Fruit fly (Drosophila melanogaster): ENCODE measurements around the gene Rpn9.

The Rpn9 gene

dm6 chr3R:23773610-23774364 is 40.5 kb upstream of the Rpn9 start, which contains the start of gene CG10208:
Gene CG10208 (minus strand): TSS chr3R:23774127.
- no peak for TF ChIP-seq CG5204 (GFP tag; optimal IDR thresholded peaks at IDR 0.05)
- TF ChIP-seq Mnt (GFP tag; optimal IDR thresholded peaks at IDR 0.05): peak; percentile 67
- no peak for TF ChIP-seq CG1620 (GFP tag; optimal IDR thresholded peaks at IDR 0.05)
- TF ChIP-seq CG14711 (tag; optimal IDR thresholded peaks at IDR 0.05): no peak
- TF ChIP-seq ovo (GFP tag; optimal IDR thresholded peaks at IDR 0.05): no peak
- TF ChIP-seq CG11617 (GFP tag; optimal IDR thresholded peaks at IDR 0.05): no peak
- peak; percentile 30 for TF ChIP-seq Hr96 (GFP tag; optimal IDR thresholded peaks at IDR 0.05)
- TF ChIP-seq Clk (GFP tag; optimal IDR thresholded peaks at IDR 0.05): no peak
- TF ChIP-seq tj (GFP tag; optimal IDR thresholded peaks at IDR 0.05): no peak
- TF ChIP-seq CG7045 (GFP tag; optimal IDR thresholded peaks at IDR 0.05): no peak
- no peak for TF ChIP-seq pad (GFP tag; optimal IDR thresholded peaks at IDR 0.05)
- peak in 1 of 2 experiments; percentile 52 for TF ChIP-seq cnc (optimal IDR thresholded peaks at IDR 0.05)
- TF ChIP-seq CG12768 (GFP tag; optimal IDR thresholded peaks at IDR 0.05): peak; percentile 32
- TF ChIP-seq CG7101 (tag; optimal IDR thresholded peaks at IDR 0.05): peak; percentile 3
- no peak for TF ChIP-seq cic (GFP tag; optimal IDR thresholded peaks at IDR 0.05)
- no peak for TF ChIP-seq Crg-1 (GFP tag; optimal IDR thresholded peaks at IDR 0.05)

DNA sequence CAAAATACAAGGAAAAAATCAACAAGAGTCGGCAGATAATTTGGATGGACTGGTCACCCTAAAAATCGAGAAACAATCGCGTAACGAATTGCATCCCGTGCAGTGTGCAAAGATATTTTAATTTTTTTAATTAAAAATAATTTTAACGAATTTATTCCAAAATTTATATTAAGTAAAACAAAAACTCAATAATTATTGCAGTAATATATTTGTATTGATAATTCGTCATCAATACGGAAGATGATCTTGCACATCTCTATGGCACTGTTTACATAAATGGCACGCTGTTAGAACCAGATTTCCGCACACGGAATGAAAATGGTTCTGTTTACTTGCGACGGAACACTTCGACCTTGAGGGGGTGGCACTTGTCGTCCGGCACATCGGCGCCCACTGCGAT is 39.5 kb upstream of the Rpn9 start, which contains the start of gene tst:
Gene tst (minus strand): TSS at position 52 of the 400 bp plus-strand sequence.
- TF ChIP-seq ovo (GFP tag; optimal IDR thresholded peaks at IDR 0.05) (no peak), CG33017 (tag; optimal IDR thresholded peaks at IDR 0.05) (peak; percentile 89), CG7045 (GFP tag; optimal IDR thresholded peaks at IDR 0.05) (peak; percentile 82), pad (GFP tag; optimal IDR thresholded peaks at IDR 0.05) (peak; percentile 69), bab1 (GFP tag; optimal IDR thresholded peaks at IDR 0.05) (peak; percentile 94), CG12768 (GFP tag; optimal IDR thresholded peaks at IDR 0.05) (peak; percentile 85), Clk (GFP tag; optimal IDR thresholded peaks at IDR 0.05) (peak; percentile 60), CG7101 (tag; optimal IDR thresholded peaks at IDR 0.05) (peak; percentile 93), toe (GFP tag; optimal IDR thresholded peaks at IDR 0.05) (no peak), tj (GFP tag; optimal IDR thresholded peaks at IDR 0.05) (peak; percentile 72), Mnt (GFP tag; optimal IDR thresholded peaks at IDR 0.05) (peak; percentile 60), CG14711 (tag; optimal IDR thresholded peaks at IDR 0.05) (peak; percentile 89), CG1620 (GFP tag; optimal IDR thresholded peaks at IDR 0.05) (peak; percentile 18), Crg-1 (GFP tag; optimal IDR thresholded peaks at IDR 0.05) (peak; percentile 69), CG11617 (GFP tag; optimal IDR thresholded peaks at IDR 0.05) (peak; percentile 88), cnc (optimal IDR thresholded peaks at IDR 0.05) (no peak)

DNA sequence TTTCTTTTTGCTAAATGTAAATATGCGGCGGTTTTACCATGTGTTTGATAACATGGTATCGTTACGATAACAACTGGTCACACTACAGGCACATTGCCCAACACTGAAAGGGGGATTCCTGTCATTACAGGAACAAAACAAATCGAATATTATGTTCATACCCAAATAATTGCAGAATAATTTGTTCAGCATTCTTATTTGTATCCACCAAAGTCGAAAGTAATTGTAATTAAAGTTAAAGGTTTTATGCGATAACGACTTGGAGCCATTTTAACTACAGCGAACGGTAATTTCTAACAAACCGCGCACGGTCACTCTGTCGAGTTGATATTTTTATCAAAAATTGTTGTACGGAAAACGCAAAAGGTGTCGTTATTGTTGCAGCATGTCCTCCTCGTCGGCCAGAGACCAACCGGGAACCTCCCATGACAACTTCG is 34.2 kb upstream of the Rpn9 start, which contains the start of the genes CG10214 and CG10375:
Gene CG10214 (minus strand): TSS at position 72 of the 437 bp plus-strand sequence.
Gene CG10375 (plus strand): TSS at position 296 of the 437 bp plus-strand sequence.
- TF ChIP-seq Crg-1 (GFP tag; optimal IDR thresholded peaks at IDR 0.05) (peak; percentile 82), bab1 (GFP tag; optimal IDR thresholded peaks at IDR 0.05) (peak; percentile 82), ovo (GFP tag; optimal IDR thresholded peaks at IDR 0.05) (peak; percentile 45), Hr96 (GFP tag; optimal IDR thresholded peaks at IDR 0.05) (peak; percentile 65), toe (GFP tag; optimal IDR thresholded peaks at IDR 0.05) (no peak), cnc (optimal IDR thresholded peaks at IDR 0.05) (no peak), Mnt (GFP tag; optimal IDR thresholded peaks at IDR 0.05) (peak; percentile 94), CG1620 (GFP tag; optimal IDR thresholded peaks at IDR 0.05) (peak; percentile 70), pad (GFP tag; optimal IDR thresholded peaks at IDR 0.05) (peak; percentile 68), kay (GFP tag; ENCODE audit: borderline replicate concordance) (no peak), CG33017 (tag; optimal IDR thresholded peaks at IDR 0.05) (peak; percentile 72), tj (GFP tag; optimal IDR thresholded peaks at IDR 0.05) (peak; percentile 10), Clk (GFP tag; optimal IDR thresholded peaks at IDR 0.05) (peak; percentile 38), CG14711 (tag; optimal IDR thresholded peaks at IDR 0.05) (peak; percentile 78), CG12768 (GFP tag; optimal IDR thresholded peaks at IDR 0.05) (peak; percentile 72), CG7045 (GFP tag; optimal IDR thresholded peaks at IDR 0.05) (peak; percentile 64), CG5204 (GFP tag; optimal IDR thresholded peaks at IDR 0.05) (no peak), CG7101 (tag; optimal IDR thresholded peaks at IDR 0.05) (peak; percentile 81), cic (GFP tag; optimal IDR thresholded peaks at IDR 0.05) (peak; percentile 39), CG11617 (GFP tag; optimal IDR thresholded peaks at IDR 0.05) (peak; percentile 74)

- TF ChIP-seq ovo (GFP tag; optimal IDR thresholded peaks at IDR 0.05): no peak
- TF ChIP-seq toe (GFP tag; optimal IDR thresholded peaks at IDR 0.05): no peak
- TF ChIP-seq CG12768 (GFP tag; optimal IDR thresholded peaks at IDR 0.05): peak; percentile 63
- no peak for TF ChIP-seq Crg-1 (GFP tag; optimal IDR thresholded peaks at IDR 0.05)
- no peak for TF ChIP-seq pad (GFP tag; optimal IDR thresholded peaks at IDR 0.05)
- no peak for TF ChIP-seq CG11617 (GFP tag; optimal IDR thresholded peaks at IDR 0.05)
- TF ChIP-seq cic (GFP tag; optimal IDR thresholded peaks at IDR 0.05): peak; percentile 69
- TF ChIP-seq CG7101 (tag; optimal IDR thresholded peaks at IDR 0.05): peak; percentile 15
- TF ChIP-seq CG1620 (GFP tag; optimal IDR thresholded peaks at IDR 0.05): no peak
- TF ChIP-seq tj (GFP tag; optimal IDR thresholded peaks at IDR 0.05): peak; percentile 5
- TF ChIP-seq bab1 (GFP tag; optimal IDR thresholded peaks at IDR 0.05): no peak
- no peak for TF ChIP-seq CG5204 (GFP tag; optimal IDR thresholded peaks at IDR 0.05)
- TF ChIP-seq Clk (GFP tag; optimal IDR thresholded peaks at IDR 0.05): no peak
- TF ChIP-seq CG14711 (tag; optimal IDR thresholded peaks at IDR 0.05): peak; percentile 47
- TF ChIP-seq kay (GFP tag; ENCODE audit: borderline replicate concordance): no peak
- no peak for TF ChIP-seq cnc (optimal IDR thresholded peaks at IDR 0.05)
- TF ChIP-seq CG7045 (GFP tag; optimal IDR thresholded peaks at IDR 0.05): no peak
- TF ChIP-seq Mnt (GFP tag; optimal IDR thresholded peaks at IDR 0.05): peak; percentile 0
- no peak for TF ChIP-seq Hr96 (GFP tag; optimal IDR thresholded peaks at IDR 0.05)
- TF ChIP-seq CG33017 (tag; optimal IDR thresholded peaks at IDR 0.05): peak; percentile 31
These were observed 30.5 kb upstream of the Rpn9 start, which contains the start of gene Lsd-1 for dm6 chr3R:23763622-23764273. Gene Lsd-1 (plus strand): TSS chr3R:23763857.

All from whole organism, adult.